Worm (Caenorhabditis elegans): Measurements from ENCODE around the gene tbx-37.

Gene tbx-37

DNA sequence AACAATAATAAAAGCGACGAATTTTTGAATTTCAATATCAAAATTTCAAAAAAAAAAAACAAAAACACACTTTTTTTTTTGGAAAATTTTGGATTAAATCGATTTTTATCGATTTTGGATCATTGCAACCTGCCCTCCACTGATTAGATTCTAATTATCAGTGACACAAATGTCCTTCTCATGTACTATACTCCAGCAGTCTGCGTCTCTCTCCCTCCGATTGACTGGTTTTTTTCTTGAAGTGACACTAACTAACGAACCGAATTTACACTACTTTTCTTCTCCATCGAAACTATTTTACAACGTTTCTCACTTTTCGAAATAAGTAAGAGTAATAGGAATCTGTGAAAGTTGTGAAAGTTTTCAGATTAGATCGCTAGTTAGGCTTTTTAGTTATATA is 13.9 kb upstream of the tbx-37 start:
- no peak for TF ChIP-seq ceh-43 (GFP tag; optimal IDR thresholded peaks at IDR 0.05)
- no peak for TF ChIP-seq flh-1 (GFP tag; optimal IDR thresholded peaks at IDR 0.05)
- no peak for TF ChIP-seq ham-2 (GFP tag; optimal IDR thresholded peaks at IDR 0.05)
- no peak for TF ChIP-seq nhr-237 (tag; optimal IDR thresholded peaks at IDR 0.05)
- TF ChIP-seq unc-120 (tag; optimal IDR thresholded peaks at IDR 0.05; ENCODE audit: poor library complexity, severe bottlenecking) = no peak
- no peak for TF ChIP-seq elt-3 (tag; optimal IDR thresholded peaks at IDR 0.05)
- TF ChIP-seq lin-13 (tag; optimal IDR thresholded peaks at IDR 0.05) = no peak
- no peak for TF ChIP-seq nhr-12 (tag; optimal IDR thresholded peaks at IDR 0.05)
- TF ChIP-seq tbx-8 (GFP tag; optimal IDR thresholded peaks at IDR 0.05) = no peak

DNA sequence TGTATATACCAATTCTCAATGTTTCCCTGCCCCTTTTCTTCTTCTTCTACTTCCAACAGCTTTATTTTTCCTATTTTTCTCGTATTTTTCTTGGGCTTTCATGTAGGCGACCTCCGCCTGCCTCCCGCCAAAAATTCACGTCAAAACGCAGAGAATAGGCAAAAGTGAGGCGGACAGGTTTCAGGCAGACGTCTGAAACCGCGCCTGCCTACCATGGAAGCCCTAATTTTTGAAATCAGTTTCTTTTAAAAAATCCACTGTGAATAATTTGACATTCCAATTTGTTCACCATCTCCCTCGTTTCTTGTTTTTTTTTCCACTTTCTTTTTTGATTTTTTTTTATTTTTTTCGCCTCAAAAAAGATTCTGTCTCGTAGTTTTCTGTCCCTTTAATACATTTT is 11.9 kb upstream of the tbx-37 start:
- TF ChIP-seq lin-32 (GFP tag; optimal IDR thresholded peaks at IDR 0.05) (no peak), nhr-2 (tag; optimal IDR thresholded peaks at IDR 0.05) (no peak), M03D4.4 (tag; optimal IDR thresholded peaks at IDR 0.05) (no peak), ceh-43 (GFP tag; optimal IDR thresholded peaks at IDR 0.05) (no peak), mab-5 (tag; optimal IDR thresholded peaks at IDR 0.05) (no peak), hlh-1 (tag; optimal IDR thresholded peaks at IDR 0.05) (no peak), flh-1 (GFP tag; optimal IDR thresholded peaks at IDR 0.05) (no peak), lin-13 (tag; optimal IDR thresholded peaks at IDR 0.05) (no peak), pha-4 (tag; optimal IDR thresholded peaks at IDR 0.05) (no peak), mep-1 (tag; optimal IDR thresholded peaks at IDR 0.05) (no peak), nhr-237 (tag; optimal IDR thresholded peaks at IDR 0.05) (no peak), ztf-11 (tag; optimal IDR thresholded peaks at IDR 0.05) (no peak), cnd-1 (tag; optimal IDR thresholded peaks at IDR 0.05) (no peak), blmp-1 (tag; optimal IDR thresholded peaks at IDR 0.05) (no peak), ces-1 (GFP tag; optimal IDR thresholded peaks at IDR 0.05) (no peak), nhr-12 (tag; optimal IDR thresholded peaks at IDR 0.05) (no peak), sem-2 (GFP tag; optimal IDR thresholded peaks at IDR 0.05) (no peak), unc-120 (tag; optimal IDR thresholded peaks at IDR 0.05; ENCODE audit: poor library complexity, severe bottlenecking) (no peak), drap-1 (GFP tag; optimal IDR thresholded peaks at IDR 0.05) (no peak), bed-3 (GFP tag; optimal IDR thresholded peaks at IDR 0.05) (no peak)

DNA sequence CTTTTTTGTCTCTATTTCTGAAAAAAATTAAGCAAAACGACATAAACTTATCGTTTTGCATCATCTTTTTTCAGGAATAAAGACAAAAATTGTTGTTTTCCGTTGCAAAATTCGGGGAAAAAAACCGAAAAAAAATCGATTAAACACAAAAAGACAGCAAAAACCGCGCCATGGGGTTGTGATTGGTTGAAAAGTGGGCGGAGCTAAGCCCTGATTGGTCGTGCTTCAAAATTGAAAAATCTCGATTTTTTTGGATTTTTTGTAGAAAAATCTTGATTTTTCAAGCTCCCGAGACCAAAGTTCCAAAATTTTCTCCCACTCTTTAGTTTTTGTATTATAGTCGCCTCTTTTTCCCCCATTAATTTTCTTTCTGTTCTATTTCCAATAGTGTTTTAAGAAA is 11.4 kb upstream of the tbx-37 start:
- TF ChIP-seq sptf-1 (tag; optimal IDR thresholded peaks at IDR 0.05) = no peak
- TF ChIP-seq unc-62 (GFP tag; optimal IDR thresholded peaks at IDR 0.05) = no peak
- no peak for TF ChIP-seq elt-1 (tag; optimal IDR thresholded peaks at IDR 0.05; ENCODE audit: borderline replicate concordance, insufficient read depth)
- TF ChIP-seq ham-2 (GFP tag; optimal IDR thresholded peaks at IDR 0.05) = no peak
- TF ChIP-seq M03D4.4 (tag; optimal IDR thresholded peaks at IDR 0.05) = no peak
- TF ChIP-seq unc-39 (tag; optimal IDR thresholded peaks at IDR 0.05) = no peak
- TF ChIP-seq nhr-76 (tag; optimal IDR thresholded peaks at IDR 0.05) = no peak
- no peak for TF ChIP-seq lin-13 (tag; optimal IDR thresholded peaks at IDR 0.05)
- no peak for TF ChIP-seq lsy-2 (tag; optimal IDR thresholded peaks at IDR 0.05)
- TF ChIP-seq sem-2 (GFP tag; optimal IDR thresholded peaks at IDR 0.05) = no peak
- TF ChIP-seq bed-3 (GFP tag; optimal IDR thresholded peaks at IDR 0.05) = no peak
- TF ChIP-seq ceh-39 (tag; optimal IDR thresholded peaks at IDR 0.05) = no peak
- TF ChIP-seq blmp-1 (tag; optimal IDR thresholded peaks at IDR 0.05) = no peak

DNA sequence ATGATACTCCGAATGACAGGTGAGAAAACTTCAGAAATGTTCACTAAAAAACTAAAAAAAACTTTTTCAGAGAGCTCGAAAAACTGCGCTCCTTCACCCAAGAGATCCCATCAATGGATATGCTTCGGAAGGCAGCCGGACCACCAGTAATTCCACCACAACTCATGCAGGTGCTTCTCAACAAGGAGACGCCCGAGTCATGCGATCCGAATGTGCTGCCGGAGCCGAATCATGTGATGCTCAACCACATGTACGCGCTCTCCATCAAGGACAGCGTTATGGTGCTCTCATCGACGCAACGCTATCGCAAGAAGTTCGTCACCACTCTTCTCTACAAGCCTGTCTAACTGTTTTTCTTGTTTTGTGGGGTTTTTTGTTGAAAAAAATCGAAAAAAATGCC is 10.8 kb upstream of the tbx-37 start:
- no peak for TF ChIP-seq mep-1 (tag; optimal IDR thresholded peaks at IDR 0.05)
- no peak for TF ChIP-seq zip-8 (tag; optimal IDR thresholded peaks at IDR 0.05)
- no peak for TF ChIP-seq nhr-2 (tag; optimal IDR thresholded peaks at IDR 0.05)

DNA sequence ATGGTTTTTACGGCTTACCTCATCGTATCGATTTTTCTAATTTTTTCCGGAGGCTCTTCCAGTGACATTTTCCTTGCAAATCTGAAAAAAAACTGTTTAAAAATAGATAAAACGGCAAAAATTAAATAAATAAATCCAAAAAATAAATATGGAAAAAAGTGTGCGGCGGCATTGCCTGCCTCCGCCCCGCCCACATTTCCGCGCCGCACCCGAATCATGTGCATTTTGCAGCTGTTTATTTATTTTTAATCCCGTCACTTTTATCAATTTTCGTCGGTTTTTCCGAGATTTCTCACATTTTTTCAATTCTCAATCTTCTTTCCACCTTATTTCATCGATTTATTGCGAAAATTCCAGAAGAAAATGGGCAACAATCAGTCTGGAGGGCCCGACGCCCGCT is 9.9 kb upstream of the tbx-37 start, which contains the start of the genes Y47D3A.14 and aakb-2:
Gene Y47D3A.14 (minus strand): TSS at position 81 of the 400 bp plus-strand sequence.
Gene aakb-2 (plus strand): TSS at position 356 of the 400 bp plus-strand sequence.
- TF ChIP-seq nhr-237 (tag; optimal IDR thresholded peaks at IDR 0.05) (no peak), lin-32 (GFP tag; optimal IDR thresholded peaks at IDR 0.05) (no peak), drap-1 (GFP tag; optimal IDR thresholded peaks at IDR 0.05) (no peak), snpc-4 (tag; optimal IDR thresholded peaks at IDR 0.05) (no peak), hlh-1 (tag; optimal IDR thresholded peaks at IDR 0.05) (peak; percentile 25), tbx-8 (GFP tag; optimal IDR thresholded peaks at IDR 0.05) (no peak), nhr-12 (tag; optimal IDR thresholded peaks at IDR 0.05) (no peak), M03D4.4 (tag; optimal IDR thresholded peaks at IDR 0.05) (peak; percentile 78), lin-13 (tag; optimal IDR thresholded peaks at IDR 0.05) (no peak), ces-1 (GFP tag; optimal IDR thresholded peaks at IDR 0.05) (peak; percentile 8), nhr-28 (tag; optimal IDR thresholded peaks at IDR 0.05) (no peak), flh-1 (GFP tag; optimal IDR thresholded peaks at IDR 0.05) (no peak), ceh-83 (GFP tag; optimal IDR thresholded peaks at IDR 0.05) (peak; percentile 77), elt-1 (tag; optimal IDR thresholded peaks at IDR 0.05; ENCODE audit: borderline replicate concordance, insufficient read depth) (no peak), pha-4 (tag; optimal IDR thresholded peaks at IDR 0.05) (peak; percentile 44), unc-62 (GFP tag; optimal IDR thresholded peaks at IDR 0.05) (no peak), mep-1 (tag; optimal IDR thresholded peaks at IDR 0.05) (peak; percentile 51), zip-8 (tag; optimal IDR thresholded peaks at IDR 0.05) (no peak), mab-5 (tag; optimal IDR thresholded peaks at IDR 0.05) (peak; percentile 15), ceh-43 (GFP tag; optimal IDR thresholded peaks at IDR 0.05) (no peak), ceh-39 (tag; optimal IDR thresholded peaks at IDR 0.05) (no peak), blmp-1 (tag; optimal IDR thresholded peaks at IDR 0.05) (no peak), elt-3 (tag; optimal IDR thresholded peaks at IDR 0.05) (no peak), unc-120 (tag; optimal IDR thresholded peaks at IDR 0.05; ENCODE audit: poor library complexity, severe bottlenecking) (peak; percentile 48), bed-3 (GFP tag; optimal IDR thresholded peaks at IDR 0.05) (peak; percentile 11), sem-2 (GFP tag; optimal IDR thresholded peaks at IDR 0.05) (no peak), mls-2 (tag; optimal IDR thresholded peaks at IDR 0.05) (peak; percentile 57), cnd-1 (tag; optimal IDR thresholded peaks at IDR 0.05) (no peak), nhr-2 (tag; optimal IDR thresholded peaks at IDR 0.05) (no peak), lsy-2 (tag; optimal IDR thresholded peaks at IDR 0.05) (peak; percentile 62), sptf-1 (tag; optimal IDR thresholded peaks at IDR 0.05) (peak; percentile 69), nhr-76 (tag; optimal IDR thresholded peaks at IDR 0.05) (no peak), ham-2 (GFP tag; optimal IDR thresholded peaks at IDR 0.05) (no peak), ztf-11 (tag; optimal IDR thresholded peaks at IDR 0.05) (no peak), unc-39 (tag; optimal IDR thresholded peaks at IDR 0.05) (no peak)
